Worm (Caenorhabditis elegans) whole organism, L1 larva: ENCODE results near the gene W09C2.8.

Source experiments
- C16A3.4 ChIP-seq: fragments of 150-350 bp; optimal IDR thresholded peaks from 2 replicates; lab custom pipeline; 2014; ENCODE audit warnings: missing biosample characterization, missing genetic modification characterization
- Y116A8C.19 ChIP-seq: sonication (generic microtip); optimal IDR thresholded peaks from 2 replicates; lab custom pipeline; 2016; ENCODE audit warnings: missing compliant biosample characterization, missing genetic modification characterization, borderline replicate concordance
- aha-1 ChIP-seq: fragments of 150-350 bp; optimal IDR thresholded peaks from 2 replicates; lab custom pipeline; 2014; ENCODE audit warnings: missing biosample characterization, missing genetic modification characterization
- alr-1 ChIP-seq: fragments of 200-800 bp; sonication (Bioruptor generic); optimal IDR thresholded peaks from 2 replicates; lab custom pipeline; 2018; ENCODE audit warnings: borderline replicate concordance, mild to moderate bottlenecking, missing genetic modification characterization, missing compliant biosample characterization
- blmp-1 ChIP-seq: fragments of 150-350 bp; optimal IDR thresholded peaks from 2 replicates; lab custom pipeline; 2014; ENCODE audit warnings: missing biosample characterization, missing genetic modification characterization
- ceh-88 ChIP-seq: fragments of 200-800 bp; sonication (Bioruptor generic); IDR thresholded peaks from 2 replicates; pipeline ENCODE4 v1.3.6; 2022; ENCODE audit warnings: missing genetic modification characterization, missing compliant biosample characterization
- dpl-1 ChIP-seq, 3 experiments: fragments of 150-350 bp in 2 of 3; sonication (generic microtip) in 1 of 3; optimal IDR thresholded peaks; 2 replicates each; lab custom pipeline; 2014 to 2017; ENCODE audit warnings: missing biosample characterization in 3 of 3, missing genetic modification characterization in 3 of 3, missing genetic modification reagents in 3 of 3
- dsc-1 ChIP-seq: sonication (generic microtip); optimal IDR thresholded peaks from 2 replicates; lab custom pipeline; 2016; ENCODE audit warnings: mild to moderate bottlenecking, missing genetic modification characterization, missing compliant biosample characterization
- efl-1 ChIP-seq, 4 experiments: fragments of 150-350 bp; optimal IDR thresholded peaks in 3 of 4; peaks in 1 of 4; 1 replicate in 1 of 4; 2 replicates in 3 of 4; lab custom pipeline; 2014; ENCODE audit warnings: missing biosample characterization in 2 of 4, missing genetic modification characterization in 2 of 4, missing genetic modification reagents in 2 of 4
- egl-13 ChIP-seq: sonication (generic microtip); optimal IDR thresholded peaks from 2 replicates; lab custom pipeline; 2016; ENCODE audit warnings: missing genotype, missing genetic modification reagents, missing genetic modification characterization, missing compliant biosample characterization
- elt-2 ChIP-seq: sonication (generic microtip); optimal IDR thresholded peaks from 2 replicates; lab custom pipeline; 2016; ENCODE audit warnings: missing genetic modification characterization, mild to moderate bottlenecking, inconsistent platforms, missing compliant biosample characterization, missing genetic modification reagents
- ets-5 ChIP-seq: fragments of 200-800 bp; sonication (Bioruptor generic); IDR thresholded peaks from 2 replicates; pipeline ENCODE4 v1.3.6; 2022; ENCODE audit warnings: missing genetic modification characterization, missing compliant biosample characterization
- fkh-10 ChIP-seq: sonication (generic microtip); optimal IDR thresholded peaks from 2 replicates; lab custom pipeline; 2017; ENCODE audit warnings: missing biosample characterization, missing genetic modification reagents, missing genetic modification characterization
- fkh-8 ChIP-seq: sonication (generic microtip); optimal IDR thresholded peaks from 2 replicates; lab custom pipeline; 2016; ENCODE audit warnings: mild to moderate bottlenecking, missing genetic modification characterization, missing compliant biosample characterization
- fos-1 ChIP-seq: fragments of 150-350 bp; optimal IDR thresholded peaks from 2 replicates; lab custom pipeline; 2014; ENCODE audit warnings: missing biosample characterization, missing genetic modification characterization
- grh-1 ChIP-seq: fragments of 200-800 bp; sonication (Bioruptor generic); IDR thresholded peaks from 2 replicates; pipeline ENCODE4 v1.3.6; 2022; ENCODE audit warnings: missing genetic modification reagents, missing genetic modification characterization, missing compliant biosample characterization
- irx-1 ChIP-seq: sonication (generic microtip); optimal IDR thresholded peaks from 2 replicates; lab custom pipeline; 2016; ENCODE audit warnings: missing genetic modification characterization, missing compliant biosample characterization
- isw-1 ChIP-seq: fragments of 200-800 bp; sonication (Bioruptor generic); IDR thresholded peaks from 2 replicates; pipeline ENCODE4 v1.3.6; 2022; ENCODE audit warnings: missing genetic modification characterization, missing compliant biosample characterization
- lin-14 ChIP-seq: fragments of 200-800 bp; sonication (Bioruptor generic); optimal IDR thresholded peaks from 2 replicates; lab custom pipeline; 2018; ENCODE audit warnings: mild to moderate bottlenecking, missing genetic modification characterization, moderate library complexity, missing compliant biosample characterization
- lin-15B ChIP-seq: fragments of 150-350 bp; sonication (generic microtip); optimal IDR thresholded peaks from 3 replicates; lab custom pipeline; 2014; ENCODE audit warnings: missing biosample characterization, missing genetic modification characterization
- lin-35 ChIP-seq, 2 experiments: fragments of 150-350 bp; optimal IDR thresholded peaks; 2 replicates each; lab custom pipeline; 2014; ENCODE audit warnings: missing biosample characterization in 2 of 2, missing genetic modification characterization in 2 of 2, missing genetic modification reagents in 2 of 2
- lin-39 ChIP-seq: fragments of 150-350 bp; optimal IDR thresholded peaks from 2 replicates; lab custom pipeline; 2014; ENCODE audit warnings: missing biosample characterization, missing genetic modification reagents, missing genetic modification characterization
- lir-3 ChIP-seq: sonication (generic microtip); optimal IDR thresholded peaks from 2 replicates; lab custom pipeline; 2016; ENCODE audit warnings: mild to moderate bottlenecking, missing genetic modification characterization, moderate library complexity, missing compliant biosample characterization; ENCODE audit not compliant: poor library complexity
- lsy-2 ChIP-seq, 2 experiments: fragments of 150-350 bp; optimal IDR thresholded peaks; 2 replicates each; lab custom pipeline; 2014; ENCODE audit warnings: missing biosample characterization in 2 of 2, missing genetic modification characterization in 2 of 2
- mep-1 ChIP-seq: fragments of 150-350 bp; optimal IDR thresholded peaks from 2 replicates; lab custom pipeline; 2014; ENCODE audit warnings: missing biosample characterization, missing genetic modification characterization
- nhr-19 ChIP-seq: fragments of 200-800 bp; sonication (Bioruptor generic); conservative IDR thresholded peaks from 2 replicates; pipeline ENCODE4 v1.3.6; 2022; ENCODE audit warnings: missing genetic modification characterization, missing compliant biosample characterization
- nhr-20 ChIP-seq: sonication (generic microtip); optimal IDR thresholded peaks from 2 replicates; lab custom pipeline; 2016; ENCODE audit warnings: mild to moderate bottlenecking, missing genetic modification characterization, missing compliant biosample characterization
- nhr-237 ChIP-seq: fragments of 150-350 bp; optimal IDR thresholded peaks from 2 replicates; lab custom pipeline; 2014; ENCODE audit warnings: missing biosample characterization, missing genetic modification characterization
- nhr-47 ChIP-seq: sonication (generic microtip); optimal IDR thresholded peaks from 2 replicates; lab custom pipeline; 2016; ENCODE audit warnings: mild to moderate bottlenecking, missing genetic modification characterization, moderate library complexity, missing compliant biosample characterization
- nhr-71 ChIP-seq: sonication (generic microtip); optimal IDR thresholded peaks from 2 replicates; lab custom pipeline; 2016; ENCODE audit warnings: mild to moderate bottlenecking, missing genetic modification characterization, moderate library complexity, missing compliant biosample characterization
- nhr-77 ChIP-seq: fragments of 150-350 bp; optimal IDR thresholded peaks from 2 replicates; lab custom pipeline; 2014; ENCODE audit warnings: missing biosample characterization, missing genetic modification characterization
- nhr-84 ChIP-seq: sonication (generic microtip); optimal IDR thresholded peaks from 2 replicates; lab custom pipeline; 2017; ENCODE audit warnings: missing biosample characterization, missing genetic modification characterization
- nhr-85 ChIP-seq: sonication (generic microtip); peaks from one replicate; lab custom pipeline; 2016; ENCODE audit warnings: missing genetic modification characterization, inconsistent platforms, missing compliant biosample characterization
- nhr-90 ChIP-seq: sonication (generic microtip); optimal IDR thresholded peaks from 2 replicates; lab custom pipeline; 2016; ENCODE audit warnings: mild to moderate bottlenecking, missing genetic modification characterization, missing compliant biosample characterization; ENCODE audit not compliant: poor library complexity
- pag-3 ChIP-seq: sonication (generic microtip); optimal IDR thresholded peaks from 2 replicates; lab custom pipeline; 2017; ENCODE audit warnings: missing genetic modification characterization, mild to moderate bottlenecking, missing compliant biosample characterization, antibody characterized with exemption, borderline replicate concordance; ENCODE audit not compliant: insufficient read depth
- pax-3 ChIP-seq: fragments of 200-800 bp; sonication (Bioruptor generic); optimal IDR thresholded peaks from 2 replicates; lab custom pipeline; 2018; ENCODE audit warnings: mild to moderate bottlenecking, missing genetic modification characterization, moderate library complexity, missing compliant biosample characterization
- pqm-1 ChIP-seq: sonication (generic microtip); optimal IDR thresholded peaks from 3 replicates; lab custom pipeline; 2017; ENCODE audit warnings: missing biosample characterization, missing genetic modification characterization
- rnt-1 ChIP-seq: sonication (generic microtip); optimal IDR thresholded peaks from 2 replicates; lab custom pipeline; 2016; ENCODE audit warnings: mild to moderate bottlenecking, missing genetic modification characterization, moderate library complexity, missing compliant biosample characterization
- snpc-4 ChIP-seq: fragments of 150-350 bp; optimal IDR thresholded peaks from 2 replicates; lab custom pipeline; 2014; ENCODE audit warnings: missing biosample characterization, missing genetic modification characterization
- sox-4 ChIP-seq: sonication (generic microtip); optimal IDR thresholded peaks from 2 replicates; lab custom pipeline; 2016; ENCODE audit warnings: missing genetic modification characterization, missing compliant biosample characterization
- sup-37 ChIP-seq: fragments of 200-800 bp; sonication (Bioruptor generic); optimal IDR thresholded peaks from 2 replicates; lab custom pipeline; 2018; ENCODE audit warnings: mild to moderate bottlenecking, missing genetic modification characterization, missing compliant biosample characterization
- tbx-2 ChIP-seq: sonication (generic microtip); optimal IDR thresholded peaks from 2 replicates; lab custom pipeline; 2016; ENCODE audit warnings: missing genetic modification characterization, missing compliant biosample characterization
- vab-15 ChIP-seq: sonication (generic microtip); optimal IDR thresholded peaks from 2 replicates; lab custom pipeline; 2017; ENCODE audit warnings: missing genotype, mild to moderate bottlenecking, missing genetic modification characterization, missing compliant biosample characterization
- xbp-1 ChIP-seq: sonication (generic microtip); optimal IDR thresholded peaks from 2 replicates; lab custom pipeline; 2016; ENCODE audit warnings: missing genetic modification characterization, missing compliant biosample characterization
- ztf-4 ChIP-seq: fragments of 150-350 bp; optimal IDR thresholded peaks from 2 replicates; lab custom pipeline; 2014; ENCODE audit warnings: missing biosample characterization, missing genetic modification characterization

W09C2.8 gene

ce11 chrIV:9624275-9624674, at the start of gene W09C2.8:
W09C2.8 (minus strand) TSS chrIV:9624375.
- TF ChIP-seq dsc-1 (tag; lab: Kevin White, UChicago) (no peak), efl-1 (optimal IDR thresholded peaks at IDR 0.05; lab: Kevin White, UChicago) (no peak), efl-1 (GFP tag; optimal IDR thresholded peaks at IDR 0.05 in 1 of 2; lab: Kevin White, UChicago) (peak in 1 of 2 experiments; percentile 83)
- TF ChIP-seq, all 84 proteins: peak for 1

ce11 chrIV:9673683-9674336, 49.6 kb upstream of the W09C2.8 start:
- no peak for TF ChIP-seq pax-3 (tag; lab: Kevin White, UChicago)
- TF ChIP-seq dsc-1 (tag; lab: Kevin White, UChicago): peak; percentile 65
- TF ChIP-seq snpc-4 (tag; lab: Kevin White, UChicago): no peak
- peak; percentile 87 for TF ChIP-seq nhr-20 (tag; lab: Kevin White, UChicago)
- no peak for TF ChIP-seq pqm-1 (tag; lab: Kevin White, UChicago)
- TF ChIP-seq fos-1 (tag; lab: Kevin White, UChicago): no peak
- no peak for TF ChIP-seq xbp-1 (tag; lab: Kevin White, UChicago)
- TF ChIP-seq sox-4: peak; percentile 34
- peak; percentile 86 for TF ChIP-seq fkh-8 (tag; lab: Kevin White, UChicago)
- TF ChIP-seq dpl-1 (GFP tag; optimal IDR thresholded peaks at IDR 0.05; lab: Kevin White, UChicago): no peak
- no peak for TF ChIP-seq irx-1 (tag; lab: Kevin White, UChicago)
- no peak for TF ChIP-seq pag-3 (tag; lab: Kevin White, UChicago)
- TF ChIP-seq nhr-71: peak; percentile 60
- peak; percentile 38 for TF ChIP-seq egl-13 (tag; lab: Kevin White, UChicago)
- TF ChIP-seq lin-39 (tag; lab: Kevin White, UChicago): no peak
- peak; percentile 42 for TF ChIP-seq nhr-47 (tag; lab: Kevin White, UChicago)
- TF ChIP-seq alr-1 (tag; lab: Kevin White, UChicago): no peak
- TF ChIP-seq lsy-2 (tag; optimal IDR thresholded peaks at IDR 0.05; lab: Kevin White, UChicago): no peak
- peak; percentile 53 for TF ChIP-seq lin-14 (GFP tag; lab: Kevin White, UChicago)
- no peak for TF ChIP-seq mep-1
- peak; percentile 82 for TF ChIP-seq nhr-85 (tag; lab: Kevin White, UChicago)
- TF ChIP-seq aha-1: no peak
- TF ChIP-seq ets-5 (GFP tag; lab: Robert Waterston, UW): no peak
- TF ChIP-seq fkh-10 (GFP tag; lab: Kevin White, UChicago): peak; percentile 57
- TF ChIP-seq nhr-84: no peak
- TF ChIP-seq sup-37 (GFP tag; lab: Kevin White, UChicago): no peak
- TF ChIP-seq isw-1 (GFP tag; lab: Robert Waterston, UW): no peak
- TF ChIP-seq Y116A8C.19 (tag; lab: Kevin White, UChicago): no peak
- TF ChIP-seq vab-15 (tag; lab: Kevin White, UChicago): no peak

- TF ChIP-seq blmp-1 (tag; lab: Kevin White, UChicago): peak; percentile 30
- peak; percentile 59 for TF ChIP-seq nhr-85 (tag; lab: Kevin White, UChicago)
- no peak for TF ChIP-seq elt-2 (tag; lab: Kevin White, UChicago)
These were observed 49.0 kb upstream of the W09C2.8 start for ce11 chrIV:9673206-9673605.

- TF ChIP-seq nhr-85 (tag; lab: Kevin White, UChicago) (peak; percentile 96), lin-35 (GFP tag; optimal IDR thresholded peaks at IDR 0.05; lab: Kevin White, UChicago) (peak in 1 of 2 experiments; percentile 63), blmp-1 (tag; lab: Kevin White, UChicago) (peak; percentile 90), nhr-20 (tag; lab: Kevin White, UChicago) (peak; percentile 95), ceh-88 (GFP tag; lab: Robert Waterston, UW) (no peak), lin-15B (tag; lab: Kevin White, UChicago) (no peak), rnt-1 (tag; lab: Kevin White, UChicago) (no peak), C16A3.4 (tag; lab: Kevin White, UChicago) (peak; percentile 22), grh-1 (GFP tag; lab: Robert Waterston, UW) (peak; percentile 38; the same call in 1 of the 2 replicates), nhr-77 (tag; lab: Kevin White, UChicago) (no peak), nhr-71 (peak; percentile 83), ztf-4 (tag; lab: Kevin White, UChicago) (peak; percentile 18), lir-3 (tag; lab: Kevin White, UChicago) (no peak), lin-39 (tag; lab: Kevin White, UChicago) (no peak), tbx-2 (tag; lab: Kevin White, UChicago) (peak; percentile 35), nhr-90 (tag; lab: Kevin White, UChicago) (peak; percentile 77), egl-13 (tag; lab: Kevin White, UChicago) (no peak), nhr-47 (tag; lab: Kevin White, UChicago) (peak; percentile 52), nhr-19 (peak; percentile 21; the same call in 1 of the 2 replicates), nhr-237 (tag; lab: Kevin White, UChicago) (no peak)
These were observed 48.3 kb upstream of the W09C2.8 start for ce11 chrIV:9672434-9672833.
